Fruit fly (Drosophila melanogaster) S2 (cell line): ENCODE measurements around the gene Nbr.

Experiments used
- CG8478 ChIP-seq: fragments of >200 bp; optimal IDR thresholded peaks from 2 replicates; lab custom pipeline; 2018
- CTCF ChIP-seq, 2 experiments: fragments of >200 bp; optimal IDR thresholded peaks; 2 replicates each; lab custom pipeline; 2018

DNA sequence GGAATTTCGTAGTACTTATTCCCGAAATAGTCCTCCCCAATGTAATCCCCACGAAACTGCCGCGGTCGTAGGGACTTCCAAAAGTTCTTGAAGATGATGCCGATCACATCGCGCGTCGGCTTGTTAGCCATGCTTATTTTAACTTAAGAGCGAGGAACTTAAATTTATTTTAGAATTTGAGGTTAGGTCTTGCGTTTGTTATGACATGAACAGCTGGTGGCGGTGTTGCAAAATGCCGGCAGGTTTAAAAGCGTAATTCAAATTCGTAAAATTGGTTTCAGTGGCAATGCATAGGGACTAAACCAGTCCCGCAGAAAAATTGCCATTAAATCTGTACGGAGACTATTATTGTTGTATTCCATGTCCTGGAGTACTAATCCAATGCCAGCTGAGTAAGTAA lies 3.5 kb upstream of the Nbr start:
- TF ChIP-seq CG8478 (lab: Kevin White, UChicago) (no peak), CTCF (optimal IDR thresholded peaks at IDR 0.05; lab: Kevin White, UChicago) (no peak)
